Worm (Caenorhabditis elegans): ENCODE data around the gene pax-1.

- TF ChIP-seq pha-4 (tag; optimal IDR thresholded peaks at IDR 0.05) (peak; percentile 39), blmp-1 (tag; optimal IDR thresholded peaks at IDR 0.05) (no peak), snpc-4 (tag; optimal IDR thresholded peaks at IDR 0.05) (no peak)
These were observed 4.0 kb downstream of the pax-1 start for ce11 chrV:8228712-8229119.
